Fruit fly (Drosophila melanogaster): ENCODE measurements around the gene Atox1.

dm6 chr3L:21591247-21591646 lies 49.5 kb upstream of the Atox1 start:
- TF ChIP-seq CTCF (optimal IDR thresholded peaks at IDR 0.05) (no peak), CG8478 (optimal IDR thresholded peaks at IDR 0.05) (no peak)
